Fruit fly (Drosophila melanogaster): ENCODE measurements around the gene CG9288.

The CG9288 gene

DNA sequence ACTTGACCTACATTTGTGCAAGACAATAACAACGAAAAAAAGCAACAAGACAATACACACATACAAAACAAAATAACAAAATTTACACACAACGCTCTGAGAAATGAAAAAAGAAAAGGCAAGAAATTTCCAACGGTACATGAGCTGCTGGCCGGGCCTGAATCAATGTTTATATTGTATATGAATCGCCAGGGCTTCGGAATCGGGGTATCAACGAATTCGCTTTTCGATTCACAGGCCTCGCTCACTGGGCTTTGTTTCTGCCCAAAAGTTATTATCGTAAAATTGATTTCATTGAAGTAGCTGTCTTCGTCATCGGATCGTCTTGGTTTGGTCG lies 36.9 kb downstream of the CG9288 start:
- TF ChIP-seq CG13204 (GFP tag; optimal IDR thresholded peaks at IDR 0.05) (peak; percentile 31), EcR (GFP tag; optimal IDR thresholded peaks at IDR 0.05) (peak; percentile 11), gl (tag; optimal IDR thresholded peaks at IDR 0.05) (peak; percentile 43), Snoo (tag; optimal IDR thresholded peaks at IDR 0.05) (peak; percentile 65), CG15710 (tag; optimal IDR thresholded peaks at IDR 0.05) (peak; percentile 11), Ets98B (GFP tag; IDR thresholded peaks at IDR 0.05) (peak; percentile 45; the same call in 1 of the 2 replicates), rn (GFP tag; IDR thresholded peaks at IDR 0.05) (no peak), CG9948 (tag; optimal IDR thresholded peaks at IDR 0.05) (no peak), CG8159 (tag; optimal IDR thresholded peaks at IDR 0.05) (peak; percentile 34), Pif1B (GFP tag; optimal IDR thresholded peaks at IDR 0.05) (peak; percentile 27), CG12605 (GFP tag; IDR thresholded peaks at IDR 0.05) (peak; percentile 43; the same call in 1 of the 2 replicates), CG8301 (tag; optimal IDR thresholded peaks at IDR 0.05) (no peak), Pif1A (GFP tag; optimal IDR thresholded peaks at IDR 0.05) (peak; percentile 29), CG14655 (GFP tag; optimal IDR thresholded peaks at IDR 0.05) (no peak)

dm6 chr3R:13817480-13818305 lies 38.3 kb downstream of the CG9288 start:
- TF ChIP-seq D1 (tag; optimal IDR thresholded peaks at IDR 0.05) (no peak), CG8301 (tag; optimal IDR thresholded peaks at IDR 0.05) (peak; percentile 13), CG10348 (GFP tag; IDR thresholded peaks at IDR 0.05) (no peak), CG9948 (tag; optimal IDR thresholded peaks at IDR 0.05) (no peak), CG8159 (tag; optimal IDR thresholded peaks at IDR 0.05) (no peak), CG32121 (GFP tag; IDR thresholded peaks at IDR 0.05) (peak; percentile 65), Pif1B (GFP tag; optimal IDR thresholded peaks at IDR 0.05) (no peak), CG34367 (tag; optimal IDR thresholded peaks at IDR 0.05) (no peak), Snoo (tag; optimal IDR thresholded peaks at IDR 0.05) (no peak), rn (GFP tag; IDR thresholded peaks at IDR 0.05) (peak; percentile 46; the same call in 1 of the 2 replicates), CG15710 (tag; optimal IDR thresholded peaks at IDR 0.05) (no peak), EcR (GFP tag; optimal IDR thresholded peaks at IDR 0.05) (no peak), Ets98B (GFP tag; IDR thresholded peaks at IDR 0.05) (peak; percentile 42; the same call in 1 of the 2 replicates), CG17806 (tag; optimal IDR thresholded peaks at IDR 0.05) (no peak), fd96Ca (GFP tag; IDR thresholded peaks at IDR 0.05) (peak; percentile 52; the same call in 2 of the 3 replicates), gl (tag; optimal IDR thresholded peaks at IDR 0.05) (no peak), CG13204 (GFP tag; optimal IDR thresholded peaks at IDR 0.05) (no peak), CG4496 (GFP tag; IDR thresholded peaks at IDR 0.05) (peak; percentile 44; the same call in 2 of the 3 replicates), CG12605 (GFP tag; IDR thresholded peaks at IDR 0.05) (peak; percentile 38; the same call in 1 of the 2 replicates), Pif1A (GFP tag; optimal IDR thresholded peaks at IDR 0.05) (no peak), CG14655 (GFP tag; optimal IDR thresholded peaks at IDR 0.05) (peak; percentile 7)

DNA sequence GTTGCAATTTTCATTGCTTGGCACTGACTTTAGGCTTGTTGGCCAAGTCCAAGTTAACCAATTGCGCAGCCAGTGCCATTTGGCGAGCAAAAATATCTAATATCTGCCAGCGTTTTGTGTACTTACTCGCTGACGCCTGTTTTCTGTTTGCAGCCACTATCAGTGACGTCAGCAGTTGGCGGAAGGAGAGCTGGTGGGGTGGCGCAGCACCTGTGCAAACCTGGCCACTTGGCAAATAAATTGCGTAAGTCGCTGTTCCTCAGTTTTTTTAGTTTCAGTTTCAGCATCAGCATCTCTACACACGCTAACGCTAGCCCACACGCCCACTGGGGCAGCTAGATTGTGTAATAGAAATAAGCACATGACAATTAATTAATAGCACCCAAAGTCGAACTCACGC lies 39.6 kb downstream of the CG9288 start:
- TF ChIP-seq CG15710 (tag; optimal IDR thresholded peaks at IDR 0.05) (no peak), Snoo (tag; optimal IDR thresholded peaks at IDR 0.05) (no peak), rn (GFP tag; IDR thresholded peaks at IDR 0.05) (no peak), gl (tag; optimal IDR thresholded peaks at IDR 0.05) (no peak), CG8301 (tag; optimal IDR thresholded peaks at IDR 0.05) (no peak), Pif1B (GFP tag; optimal IDR thresholded peaks at IDR 0.05) (no peak), CG8159 (tag; optimal IDR thresholded peaks at IDR 0.05) (no peak), CG12605 (GFP tag; IDR thresholded peaks at IDR 0.05) (no peak), fd96Ca (GFP tag; IDR thresholded peaks at IDR 0.05) (0 out of 3 replicates have a peak, but pooled peaks have one; percentile 18), Ets98B (GFP tag; IDR thresholded peaks at IDR 0.05) (no peak), CG32121 (GFP tag; IDR thresholded peaks at IDR 0.05) (peak; percentile 30; the same call in 1 of the 2 replicates)

- peak; percentile 32 for TF ChIP-seq EcR (GFP tag; optimal IDR thresholded peaks at IDR 0.05)
- TF ChIP-seq CG4496 (GFP tag; IDR thresholded peaks at IDR 0.05) = no peak
These were observed 41.1 kb downstream of the CG9288 start for dm6 chr3R:13820483-13820882.

dm6 chr3R:13822602-13823220 lies 43.3 kb downstream of the CG9288 start:
- TF ChIP-seq fd96Ca (GFP tag; IDR thresholded peaks at IDR 0.05) = no peak
- TF ChIP-seq Snoo (tag; optimal IDR thresholded peaks at IDR 0.05) = no peak
- no peak for TF ChIP-seq CG13204 (GFP tag; optimal IDR thresholded peaks at IDR 0.05)
- TF ChIP-seq CG8301 (tag; optimal IDR thresholded peaks at IDR 0.05) = no peak
- no peak for TF ChIP-seq D1 (tag; optimal IDR thresholded peaks at IDR 0.05)
- TF ChIP-seq Pif1B (GFP tag; optimal IDR thresholded peaks at IDR 0.05) = no peak
- no peak for TF ChIP-seq gl (tag; optimal IDR thresholded peaks at IDR 0.05)
- TF ChIP-seq rn (GFP tag; IDR thresholded peaks at IDR 0.05) = no peak
- TF ChIP-seq CG9948 (tag; optimal IDR thresholded peaks at IDR 0.05) = no peak
- TF ChIP-seq CG8159 (tag; optimal IDR thresholded peaks at IDR 0.05) = no peak
- no peak for TF ChIP-seq CG14655 (GFP tag; optimal IDR thresholded peaks at IDR 0.05)
- no peak for TF ChIP-seq Ets98B (GFP tag; IDR thresholded peaks at IDR 0.05)
- no peak for TF ChIP-seq Pif1A (GFP tag; optimal IDR thresholded peaks at IDR 0.05)
- no peak for TF ChIP-seq CG10348 (GFP tag; IDR thresholded peaks at IDR 0.05)
- no peak for TF ChIP-seq CG15710 (tag; optimal IDR thresholded peaks at IDR 0.05)
- TF ChIP-seq CG17806 (tag; optimal IDR thresholded peaks at IDR 0.05) = no peak
- no peak for TF ChIP-seq CG34367 (tag; optimal IDR thresholded peaks at IDR 0.05)

All from whole organism, pupa.